Worm (Caenorhabditis elegans): Measurements from ENCODE around the gene clec-215.

ce11 chrV:7645454-7645853 is 33.3 kb downstream of the clec-215 start, which contains the start of gene str-47:
- TF ChIP-seq nhr-11 (tag; optimal IDR thresholded peaks at IDR 0.05), result no peak
- TF ChIP-seq F13H6.1 (tag; optimal IDR thresholded peaks at IDR 0.05), result no peak
- no peak for TF ChIP-seq pha-4 (tag; optimal IDR thresholded peaks at IDR 0.05)
- TF ChIP-seq hlh-30 (tag; optimal IDR thresholded peaks at IDR 0.05; ENCODE audit: insufficient read depth), result no peak
- TF ChIP-seq ama-1 (optimal IDR thresholded peaks at IDR 0.05), result no peak
- TF ChIP-seq dve-1 (tag; optimal IDR thresholded peaks at IDR 0.05), result no peak
- TF ChIP-seq pqm-1 (tag; optimal IDR thresholded peaks at IDR 0.05), result no peak
- no peak for TF ChIP-seq ref-2 (tag; optimal IDR thresholded peaks at IDR 0.05)
- TF ChIP-seq sox-4 (tag; optimal IDR thresholded peaks at IDR 0.05), result no peak
